Worm (Caenorhabditis elegans) whole organism, midembryonic: ENCODE results near the gene cdh-8.

Experiments
- cog-1 ChIP-seq: sonication (generic microtip); optimal IDR thresholded peaks from 2 replicates; lab custom pipeline; 2016; ENCODE audit warnings: missing genetic modification characterization, missing compliant biosample characterization
- flt-1 ChIP-seq: fragments of 200-800 bp; sonication (Bioruptor generic); IDR thresholded peaks from 2 replicates; pipeline ENCODE4 v1.3.6; 2022; ENCODE audit warnings: missing genetic modification characterization, missing compliant biosample characterization
- klf-2 ChIP-seq: fragments of 200-800 bp; sonication (Bioruptor generic); conservative IDR thresholded peaks from 2 replicates; pipeline ENCODE4 v1.3.6; 2022; ENCODE audit warnings: missing genetic modification reagents, missing genetic modification characterization, missing compliant biosample characterization
- med-1 ChIP-seq: sonication (generic microtip); optimal IDR thresholded peaks from 2 replicates; lab custom pipeline; 2017; ENCODE audit warnings: missing genetic modification characterization, mild to moderate bottlenecking, missing compliant biosample characterization, antibody characterized with exemption, missing genetic modification reagents; ENCODE audit not compliant: insufficient read depth
- tab-1 ChIP-seq: fragments of 200-800 bp; sonication (Bioruptor generic); IDR thresholded peaks from 2 replicates; pipeline ENCODE4 v1.3.6; 2022; ENCODE audit warnings: missing genetic modification characterization, missing compliant biosample characterization
- ztf-23 ChIP-seq: fragments of 200-800 bp; sonication (Bioruptor generic); IDR thresholded peaks from 2 replicates; pipeline ENCODE4 v1.3.6; 2022; ENCODE audit warnings: missing genetic modification reagents, missing genetic modification characterization, missing compliant biosample characterization

DNA sequence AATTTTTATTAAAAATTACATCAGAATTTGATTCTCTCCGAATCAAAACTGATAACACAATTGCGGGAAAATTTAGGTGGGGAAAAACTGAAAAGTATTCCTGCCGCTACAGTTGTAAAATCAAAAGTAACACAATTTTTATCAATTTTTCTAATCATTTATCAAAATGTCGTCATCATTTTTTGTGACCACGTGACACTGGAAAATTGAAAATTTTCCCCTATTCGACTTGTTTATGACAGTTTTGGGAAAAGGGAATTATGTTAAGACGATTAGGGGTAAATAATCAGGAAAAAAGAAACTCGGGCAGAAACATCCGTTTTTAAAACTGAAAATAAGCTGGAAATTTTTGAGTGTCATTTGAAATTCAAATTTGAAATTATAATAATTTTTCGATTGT lies 42.8 kb upstream of the cdh-8 start:
- no peak for TF ChIP-seq ztf-23 (GFP tag; lab: Robert Waterston, UW)
- TF ChIP-seq tab-1 (GFP tag; lab: Robert Waterston, UW) = no peak
- no peak for TF ChIP-seq klf-2 (GFP tag; lab: Robert Waterston, UW)
- TF ChIP-seq flt-1 = no peak
- TF ChIP-seq med-1 (GFP tag; lab: Kevin White, UChicago) = no peak
- TF ChIP-seq cog-1 (tag; lab: Kevin White, UChicago) = no peak
